Worm (Caenorhabditis elegans) whole organism, L4/young adult: ENCODE measurements around the gene ham-1.

Source experiments
- W03F9.2 ChIP-seq: fragments of 150-350 bp; optimal IDR thresholded peaks from 2 replicates; lab custom pipeline; 2014; ENCODE audit warnings: missing biosample characterization, missing genetic modification characterization
- dao-5 ChIP-seq: sonication (generic microtip); optimal IDR thresholded peaks from 2 replicates; lab custom pipeline; 2016; ENCODE audit warnings: missing genotype, missing genetic modification characterization, moderate library complexity, missing compliant biosample characterization
- him-1 ChIP-seq: sonication (generic microtip); optimal IDR thresholded peaks from 2 replicates; lab custom pipeline; 2016; ENCODE audit warnings: missing genotype, missing genetic modification reagents, missing genetic modification characterization, missing compliant biosample characterization

ce11 chrIV:12545902-12546301, 3.9 kb downstream of the ham-1 start:
- TF ChIP-seq him-1 (tag; lab: Kevin White, UChicago) (no peak), dao-5 (no peak), W03F9.2 (tag; lab: Kevin White, UChicago) (no peak)
